Fruit fly (Drosophila melanogaster) whole organism, prepupa: ENCODE measurements around the gene fit.
A peak's percentile ranks its signal among the peaks of the same experiment; 100 is the strongest.

Source experiments
- Blimp-1 ChIP-seq: fragments of 200-800 bp; sonication (Bioruptor generic); optimal IDR thresholded peaks from 3 replicates; lab custom pipeline; 2017; ENCODE audit warnings: missing biosample characterization, missing genetic modification characterization, mild to moderate bottlenecking, moderate library complexity, missing genetic modification reagents
- CG10669 ChIP-seq: fragments of 200-800 bp; sonication (Bioruptor generic); optimal IDR thresholded peaks from 3 replicates; lab custom pipeline; 2018; ENCODE audit warnings: missing biosample characterization, mild to moderate bottlenecking, missing genetic modification characterization, moderate library complexity
- CG11294 ChIP-seq: fragments of 200-800 bp; sonication (Bioruptor generic); IDR thresholded peaks from 2 replicates; pipeline ENCODE4 v1.3.6; 2022; ENCODE audit warnings: missing biosample characterization, missing genetic modification characterization
- CG11762 ChIP-seq: fragments of 200-800 bp; sonication (Bioruptor generic); optimal IDR thresholded peaks from 3 replicates; lab custom pipeline; 2016; ENCODE audit warnings: missing biosample characterization, missing genetic modification characterization; ENCODE audit not compliant: insufficient read depth
- CG11902 ChIP-seq: fragments of 200-800 bp; sonication (Bioruptor generic); optimal IDR thresholded peaks from 3 replicates; lab custom pipeline; 2016; ENCODE audit warnings: missing biosample characterization, missing genetic modification characterization
- CG15336 ChIP-seq: fragments of 200-800 bp; sonication (Bioruptor generic); IDR thresholded peaks from 2 replicates; pipeline ENCODE4 v1.3.6; 2022; ENCODE audit warnings: missing biosample characterization, missing genetic modification characterization
- CG3032 ChIP-seq: fragments of 200-800 bp; optimal IDR thresholded peaks from 2 replicates; lab custom pipeline; 2019; ENCODE audit warnings: missing biosample characterization, mild to moderate bottlenecking, missing genetic modification characterization, moderate library complexity
- CG31627 ChIP-seq: fragments of 200-800 bp; sonication (Bioruptor generic); optimal IDR thresholded peaks from 3 replicates; lab custom pipeline; 2016; ENCODE audit warnings: missing biosample characterization, missing genetic modification characterization
- CG32006 ChIP-seq: fragments of 200-800 bp; sonication (Bioruptor generic); optimal IDR thresholded peaks from 3 replicates; lab custom pipeline; 2017; ENCODE audit warnings: missing biosample characterization, mild to moderate bottlenecking, missing genetic modification characterization
- CG34406 ChIP-seq: fragments of 200-800 bp; sonication (Bioruptor generic); optimal IDR thresholded peaks from 3 replicates; lab custom pipeline; 2016; ENCODE audit warnings: missing biosample characterization, missing genetic modification characterization
- CG3919 ChIP-seq: fragments of 200-800 bp; sonication (Bioruptor generic); optimal IDR thresholded peaks from 3 replicates; lab custom pipeline; 2016; ENCODE audit warnings: missing biosample characterization, missing genetic modification characterization
- CG4318 ChIP-seq: fragments of 200-800 bp; sonication (Bioruptor generic); optimal IDR thresholded peaks from 3 replicates; lab custom pipeline; 2017; ENCODE audit warnings: missing biosample characterization, mild to moderate bottlenecking, missing genetic modification characterization
- CG6163 ChIP-seq: fragments of 200-800 bp; sonication (Bioruptor generic); IDR thresholded peaks from 3 replicates; pipeline ENCODE4 v1.3.6; 2022; ENCODE audit warnings: missing biosample characterization, missing genetic modification characterization
- CG6792 ChIP-seq: fragments of 200-800 bp; sonication (Bioruptor generic); optimal IDR thresholded peaks from 3 replicates; lab custom pipeline; 2016; ENCODE audit warnings: missing biosample characterization, missing genetic modification characterization
- CG6808 ChIP-seq: fragments of 200-800 bp; sonication (Bioruptor generic); optimal IDR thresholded peaks from 3 replicates; lab custom pipeline; 2017; ENCODE audit warnings: missing biosample characterization, missing genetic modification characterization, mild to moderate bottlenecking, moderate library complexity, missing genetic modification reagents
- CG6854 ChIP-seq: fragments of 200-800 bp; sonication (Bioruptor generic); optimal IDR thresholded peaks from 2 replicates; lab custom pipeline; 2017; ENCODE audit warnings: missing biosample characterization, mild to moderate bottlenecking, missing genetic modification characterization
- CG7368 ChIP-seq: fragments of 200-800 bp; sonication (Bioruptor generic); optimal IDR thresholded peaks from 3 replicates; lab custom pipeline; 2016; ENCODE audit warnings: missing biosample characterization, missing genetic modification characterization
- CG8119 ChIP-seq: fragments of 200-800 bp; sonication (Bioruptor generic); IDR thresholded peaks from 3 replicates; pipeline ENCODE4 v1.3.6; 2022; ENCODE audit warnings: missing biosample characterization, missing genetic modification characterization
- CG8319 ChIP-seq: fragments of 200-800 bp; sonication (Bioruptor generic); optimal IDR thresholded peaks from 3 replicates; lab custom pipeline; 2016; ENCODE audit warnings: missing biosample characterization, missing genetic modification characterization
- CG8632 ChIP-seq: fragments of 200-800 bp; sonication (Bioruptor generic); optimal IDR thresholded peaks from 3 replicates; lab custom pipeline; 2016; ENCODE audit warnings: missing biosample characterization, missing genetic modification characterization
- CG9139 ChIP-seq: fragments of 200-800 bp; sonication (Bioruptor generic); optimal IDR thresholded peaks from 3 replicates; lab custom pipeline; 2017; ENCODE audit warnings: missing biosample characterization, mild to moderate bottlenecking, missing genetic modification characterization
- Eip78C ChIP-seq: fragments of 200-800 bp; sonication (Bioruptor generic); peaks from one replicate; lab custom pipeline; 2016; ENCODE audit warnings: missing biosample characterization, missing genetic modification characterization
- Eip93F ChIP-seq: fragments of 200-800 bp; sonication (Bioruptor generic); optimal IDR thresholded peaks from 2 replicates; lab custom pipeline; 2016; ENCODE audit warnings: missing biosample characterization, mild to moderate bottlenecking, missing genetic modification characterization
- Ets21C ChIP-seq: fragments of 200-800 bp; sonication (Bioruptor generic); optimal IDR thresholded peaks from 3 replicates; lab custom pipeline; 2016; ENCODE audit warnings: missing biosample characterization, missing genetic modification characterization
- Gug ChIP-seq: fragments of 200-800 bp; sonication (Bioruptor generic); IDR thresholded peaks from 2 replicates; pipeline ENCODE4 v1.3.6; 2022; ENCODE audit warnings: missing biosample characterization, missing genetic modification characterization
- Hr38 ChIP-seq: sonication (Bioruptor generic); optimal IDR thresholded peaks from 2 replicates; lab custom pipeline; 2016; ENCODE audit warnings: missing biosample characterization, missing genetic modification characterization
- Hr39 ChIP-seq: fragments of 200-800 bp; sonication (Bioruptor generic); optimal IDR thresholded peaks from 2 replicates; lab custom pipeline; 2016; ENCODE audit warnings: missing biosample characterization, missing genetic modification characterization
- OdsH ChIP-seq: fragments of 200-800 bp; sonication (Bioruptor generic); optimal IDR thresholded peaks from 3 replicates; lab custom pipeline; 2016; ENCODE audit warnings: missing biosample characterization, missing genetic modification characterization
- Smox ChIP-seq: fragments of 200-800 bp; sonication (Bioruptor generic); optimal IDR thresholded peaks from 3 replicates; lab custom pipeline; 2016; ENCODE audit warnings: missing biosample characterization, missing genetic modification characterization
- Sox14 ChIP-seq: fragments of 200-800 bp; sonication (Bioruptor generic); optimal IDR thresholded peaks from 3 replicates; lab custom pipeline; 2016; ENCODE audit warnings: missing biosample characterization, missing genetic modification characterization
- Sox15 ChIP-seq: fragments of 200-800 bp; sonication (Bioruptor generic); optimal IDR thresholded peaks from 3 replicates; lab custom pipeline; 2016; ENCODE audit warnings: missing biosample characterization, missing genetic modification characterization
- achi ChIP-seq: fragments of 200-800 bp; sonication (Bioruptor generic); optimal IDR thresholded peaks from 3 replicates; lab custom pipeline; 2016; ENCODE audit warnings: missing biosample characterization, missing genetic modification characterization
- cyc ChIP-seq: fragments of 200-800 bp; sonication (Bioruptor generic); optimal IDR thresholded peaks from 3 replicates; lab custom pipeline; 2016; ENCODE audit warnings: missing biosample characterization, missing genetic modification characterization
- dac ChIP-seq: fragments of 200-800 bp; sonication (Bioruptor generic); optimal IDR thresholded peaks from 2 replicates; lab custom pipeline; 2017; ENCODE audit warnings: missing biosample characterization, mild to moderate bottlenecking, missing genetic modification characterization
- dsx ChIP-seq: fragments of 200-800 bp; optimal IDR thresholded peaks from 3 replicates; lab custom pipeline; 2019; ENCODE audit warnings: missing biosample characterization, mild to moderate bottlenecking, missing genetic modification characterization, moderate library complexity; ENCODE audit not compliant: poor library complexity, severe bottlenecking
- eg ChIP-seq: fragments of 200-800 bp; sonication (Bioruptor generic); IDR thresholded peaks from 3 replicates; pipeline ENCODE4 v1.3.6; 2022; ENCODE audit warnings: missing biosample characterization, missing genetic modification characterization
- fd85E ChIP-seq: fragments of 200-800 bp; sonication (Bioruptor generic); optimal IDR thresholded peaks from 3 replicates; lab custom pipeline; 2016; ENCODE audit warnings: missing biosample characterization, missing genetic modification characterization
- fkh ChIP-seq: fragments of 200-800 bp; sonication (Bioruptor generic); optimal IDR thresholded peaks from 3 replicates; lab custom pipeline; 2017; ENCODE audit warnings: missing biosample characterization, mild to moderate bottlenecking, missing genetic modification characterization, moderate library complexity
- pdm3 ChIP-seq: fragments of 200-800 bp; sonication (Bioruptor generic); optimal IDR thresholded peaks from 3 replicates; lab custom pipeline; 2016; ENCODE audit warnings: missing biosample characterization, missing genetic modification characterization
- salr ChIP-seq, 2 experiments: fragments of 200-800 bp; sonication (Bioruptor generic); optimal IDR thresholded peaks; 3 replicates each; lab custom pipeline; 2016 to 2018; ENCODE audit warnings: missing biosample characterization in 2 of 2, missing genetic modification characterization in 2 of 2, mild to moderate bottlenecking in 1 of 2
- spab ChIP-seq: fragments of 200-800 bp; sonication (Bioruptor generic); optimal IDR thresholded peaks from 2 replicates; lab custom pipeline; 2017; ENCODE audit warnings: missing biosample characterization, mild to moderate bottlenecking, missing genetic modification characterization, missing genetic modification reagents
- ss ChIP-seq, 2 experiments: fragments of 200-800 bp; sonication (Bioruptor generic); optimal IDR thresholded peaks; 2 replicates in 1 of 2; 3 replicates in 1 of 2; lab custom pipeline; 2017 to 2018; ENCODE audit warnings: mild to moderate bottlenecking in 2 of 2, missing biosample characterization in 2 of 2, missing genetic modification characterization in 2 of 2, moderate library complexity in 1 of 2
- svp ChIP-seq: fragments of 200-800 bp; sonication (Bioruptor generic); peaks from one replicate; lab custom pipeline; 2016; ENCODE audit warnings: missing biosample characterization, missing genetic modification characterization
- topi ChIP-seq: fragments of 200-800 bp; sonication (Bioruptor generic); optimal IDR thresholded peaks from 3 replicates; lab custom pipeline; 2016; ENCODE audit warnings: missing biosample characterization, missing genetic modification characterization
- vri ChIP-seq: fragments of 200-800 bp; sonication (Bioruptor generic); optimal IDR thresholded peaks from 3 replicates; lab custom pipeline; 2016; ENCODE audit warnings: missing biosample characterization, mild to moderate bottlenecking, missing genetic modification characterization

fit gene

dm6 chr3R:21863817-21864384, 20.4 kb downstream of the fit start:
- TF ChIP-seq salr (GFP tag; optimal IDR thresholded peaks at IDR 0.05; lab: Kevin White, UChicago) (no peak), CG32006 (GFP tag; lab: Kevin White, UChicago) (peak; percentile 15), Hr39 (GFP tag; lab: Kevin White, UChicago) (no peak), CG8119 (GFP tag; lab: Robert Waterston, UW) (0 out of 3 replicates have a peak, but pooled peaks have one; percentile 38), svp (GFP tag; lab: Kevin White, UChicago) (peak; percentile 53)

DNA sequence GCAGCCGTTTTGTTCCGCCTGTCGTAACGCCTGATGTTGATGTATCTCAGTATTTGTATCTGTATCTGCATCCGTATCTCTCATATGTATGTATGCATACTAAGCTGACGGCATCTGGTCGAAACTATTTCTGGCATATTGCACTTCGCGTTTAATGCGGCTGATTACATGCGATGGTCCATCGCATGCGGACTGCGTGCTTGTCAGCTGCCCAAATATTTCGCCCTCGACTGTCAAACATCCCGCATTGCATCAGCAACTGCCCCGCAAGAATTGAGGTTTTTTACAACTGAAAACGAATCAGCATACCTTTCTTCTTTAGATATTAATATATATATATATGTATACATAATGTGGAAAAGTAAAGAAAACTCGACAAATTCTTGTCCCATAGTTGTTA, 21.4 kb downstream of the fit start:
- TF ChIP-seq OdsH: no peak
- peak; percentile 57 for TF ChIP-seq Eip78C (GFP tag; lab: Kevin White, UChicago)
- TF ChIP-seq, all 60 proteins: peak for 1

DNA sequence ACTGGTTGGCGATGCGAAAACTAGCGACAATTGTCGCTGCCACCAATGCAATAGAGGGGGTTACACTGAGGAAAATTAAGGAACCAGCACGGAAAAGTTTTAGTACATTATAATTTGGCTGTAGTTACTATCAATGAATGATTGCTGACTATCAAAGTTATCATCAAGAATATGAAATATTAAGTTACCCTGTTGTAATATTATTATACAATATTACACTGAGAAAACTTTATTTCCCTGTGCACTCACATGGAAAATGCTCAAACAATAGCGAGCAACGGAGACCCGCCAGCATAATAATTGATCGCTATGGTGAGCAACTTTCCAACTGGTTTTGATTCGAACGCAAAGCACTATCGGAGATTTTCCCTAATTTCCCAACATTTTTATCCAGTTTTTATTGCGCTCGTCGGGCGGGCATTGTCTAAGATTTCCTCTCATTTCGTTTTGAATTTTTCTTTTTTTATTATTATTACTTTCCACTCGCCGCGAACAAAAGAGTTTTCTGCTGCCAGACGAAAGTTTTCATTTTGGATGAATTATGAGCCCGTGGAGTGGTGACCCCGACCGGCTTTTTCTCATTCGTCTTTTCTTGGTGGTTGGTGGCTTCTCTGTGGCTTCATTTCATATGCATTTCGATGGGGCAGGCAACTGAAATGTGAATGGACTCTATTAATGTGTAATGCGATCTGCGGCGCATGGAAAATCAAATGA, 22.0 kb downstream of the fit start:
- no peak for TF ChIP-seq vri (GFP tag; lab: Kevin White, UChicago)
- TF ChIP-seq Hr39 (GFP tag; lab: Kevin White, UChicago): no peak
- peak; percentile 3 for TF ChIP-seq Ets21C
- peak; percentile 46 for TF ChIP-seq CG11762 (GFP tag; lab: Kevin White, UChicago)
- peak; percentile 96 for TF ChIP-seq eg (GFP tag; lab: Robert Waterston, UW)
- no peak for TF ChIP-seq CG6808 (GFP tag; lab: Kevin White, UChicago)
- TF ChIP-seq CG34406 (GFP tag; lab: Kevin White, UChicago): peak; percentile 13
- no peak for TF ChIP-seq CG31627
- TF ChIP-seq CG6854 (GFP tag; lab: Kevin White, UChicago): no peak
- peak; percentile 80 for TF ChIP-seq OdsH
- peak; percentile 97 for TF ChIP-seq CG15336 (GFP tag; lab: Robert Waterston, UW)
- TF ChIP-seq CG6163 (GFP tag; lab: Robert Waterston, UW): peak; percentile 88
- no peak for TF ChIP-seq CG9139
- no peak for TF ChIP-seq svp (GFP tag; lab: Kevin White, UChicago)
- TF ChIP-seq fd85E (GFP tag; lab: Kevin White, UChicago): no peak
- no peak for TF ChIP-seq Sox15
- TF ChIP-seq cyc (GFP tag; lab: Kevin White, UChicago): no peak
- peak; percentile 50 for TF ChIP-seq CG6792
- peak; percentile 93 for TF ChIP-seq CG4318
- TF ChIP-seq CG11902: no peak
- TF ChIP-seq dsx: no peak
- TF ChIP-seq spab (GFP tag; lab: Kevin White, UChicago): peak; percentile 13
- no peak for TF ChIP-seq Blimp-1
- peak; percentile 71 for TF ChIP-seq pdm3 (GFP tag; lab: Kevin White, UChicago)
- peak; percentile 97 for TF ChIP-seq CG32006 (GFP tag; lab: Kevin White, UChicago)
- peak; percentile 89 for TF ChIP-seq Eip78C (GFP tag; lab: Kevin White, UChicago)
- TF ChIP-seq Gug (GFP tag; lab: Robert Waterston, UW): peak; percentile 84
- TF ChIP-seq CG8319 (GFP tag; lab: Kevin White, UChicago): peak; percentile 63
- no peak for TF ChIP-seq topi (GFP tag; lab: Kevin White, UChicago)
- TF ChIP-seq CG10669 (GFP tag; lab: Kevin White, UChicago): no peak
- TF ChIP-seq CG11294 (GFP tag; lab: Robert Waterston, UW): peak; percentile 73
- TF ChIP-seq salr (GFP tag; optimal IDR thresholded peaks at IDR 0.05; lab: Kevin White, UChicago): peak in 1 of 2 experiments; percentile 83
- TF ChIP-seq Sox14 (GFP tag; lab: Kevin White, UChicago): peak; percentile 13
- no peak for TF ChIP-seq Eip93F (GFP tag; lab: Kevin White, UChicago)
- TF ChIP-seq CG7368: peak; percentile 32
- no peak for TF ChIP-seq ss (GFP tag; optimal IDR thresholded peaks at IDR 0.05; lab: Kevin White, UChicago)
- TF ChIP-seq Smox (GFP tag; lab: Kevin White, UChicago): peak; percentile 13
- TF ChIP-seq CG3919 (GFP tag; lab: Kevin White, UChicago): peak; percentile 51
- peak; percentile 96 for TF ChIP-seq CG8119 (GFP tag; lab: Robert Waterston, UW)
- no peak for TF ChIP-seq CG3032
- no peak for TF ChIP-seq fkh (GFP tag; lab: Kevin White, UChicago)
- peak; percentile 32 for TF ChIP-seq CG8632
- peak; percentile 69 for TF ChIP-seq achi
- peak; percentile 96 for TF ChIP-seq dac (GFP tag; lab: Kevin White, UChicago)
- TF ChIP-seq Hr38 (GFP tag; lab: Kevin White, UChicago): no peak
